Fruit fly (Drosophila melanogaster): Measurements from ENCODE around the gene p53.

p53 gene

dm6 chr3R:23053936-23054335 is at the start of gene p53 (continued):
- TF ChIP-seq Ets65A (GFP tag) (peak; percentile 99), inv (GFP tag; IDR thresholded peaks at IDR 0.05; ENCODE audit: partially characterized antibody) (peak; percentile 67), hbn (GFP tag; IDR thresholded peaks at IDR 0.05; ENCODE audit: partially characterized antibody) (peak; percentile 67), CG14014 (GFP tag; IDR thresholded peaks at IDR 0.05) (peak; percentile 60; the same call in 1 of the 2 replicates), dmrt11E (tag; optimal IDR thresholded peaks at IDR 0.05) (peak; percentile 62), bowl (GFP tag; IDR thresholded peaks at IDR 0.05) (no peak), CG11093 (GFP tag; IDR thresholded peaks at IDR 0.05) (no peak), Jarid2 (GFP tag; optimal IDR thresholded peaks at IDR 0.05) (peak; percentile 60), CG12942 (GFP tag; optimal IDR thresholded peaks at IDR 0.05) (peak; percentile 43), repo (GFP tag; optimal IDR thresholded peaks at IDR 0.05) (peak; percentile 63), Pdp1 (GFP tag; optimal IDR thresholded peaks at IDR 0.05) (peak; percentile 57 to 59), CG8924 (tag; optimal IDR thresholded peaks at IDR 0.05) (no peak), Atf3 (GFP tag; optimal IDR thresholded peaks at IDR 0.05) (peak; percentile 59), PHDP (tag; optimal IDR thresholded peaks at IDR 0.05) (peak; percentile 79), slou (GFP tag; optimal IDR thresholded peaks at IDR 0.05) (peak; percentile 49), CG18476 (GFP tag; optimal IDR thresholded peaks at IDR 0.05) (peak; percentile 8), Ssrp (tag; optimal IDR thresholded peaks at IDR 0.05) (peak; percentile 48), sqz (GFP tag; optimal IDR thresholded peaks at IDR 0.05) (peak; percentile 45), sima (GFP tag; optimal IDR thresholded peaks at IDR 0.05) (peak; percentile 16), maf-S (GFP tag; optimal IDR thresholded peaks at IDR 0.05) (peak; percentile 68), fd64A (GFP tag; optimal IDR thresholded peaks at IDR 0.05) (peak; percentile 63), Med (GFP tag) (peak; percentile 98), CG1832 (GFP tag; optimal IDR thresholded peaks at IDR 0.05) (no peak), lilli (GFP tag; optimal IDR thresholded peaks at IDR 0.05) (peak; percentile 47), BtbVII (GFP tag; optimal IDR thresholded peaks at IDR 0.05) (peak; percentile 79), GATAe (GFP tag; conservative IDR thresholded peaks at IDR 0.05) (no peak), CHES-1-like (GFP tag; optimal IDR thresholded peaks at IDR 0.05) (peak; percentile 68), Antp (GFP tag; optimal IDR thresholded peaks at IDR 0.05) (peak; percentile 13), CG3847 (GFP tag; IDR thresholded peaks at IDR 0.05) (peak; percentile 71), Dip2 (GFP tag; IDR thresholded peaks at IDR 0.05) (no peak), CG43689 (GFP tag; IDR thresholded peaks at IDR 0.05) (no peak; the same call in 1 of the 2 replicates), CG8290 (GFP tag; optimal IDR thresholded peaks at IDR 0.05) (peak; percentile 44), CG8290 (tag; optimal IDR thresholded peaks at IDR 0.05) (peak; percentile 17 to 91), HLHmδ (GFP tag; optimal IDR thresholded peaks at IDR 0.05) (peak; percentile 91), stwl (tag; optimal IDR thresholded peaks at IDR 0.05) (peak; percentile 90), CG6272 (GFP tag; IDR thresholded peaks at IDR 0.05) (peak; percentile 54), klu (GFP tag; IDR thresholded peaks at IDR 0.05) (peak; percentile 42; the same call in 1 of the 2 replicates), abd-A (tag; optimal IDR thresholded peaks at IDR 0.05) (no peak), Bdp1 (GFP tag; optimal IDR thresholded peaks at IDR 0.05) (peak; percentile 41), Adf1 (GFP tag; IDR thresholded peaks at IDR 0.05) (no peak), CG1529 (GFP tag; optimal IDR thresholded peaks at IDR 0.05) (peak; percentile 60), bab2 (GFP tag; optimal IDR thresholded peaks at IDR 0.05) (peak; percentile 41), CG10321 (GFP tag; IDR thresholded peaks at IDR 0.05) (peak; percentile 46; the same call in 1 of the 2 replicates), Bteb2 (GFP tag; optimal IDR thresholded peaks at IDR 0.05) (peak; percentile 36), pita (GFP tag; optimal IDR thresholded peaks at IDR 0.05) (no peak), CG14050 (GFP tag; IDR thresholded peaks at IDR 0.05) (peak; percentile 73), crc (GFP tag; optimal IDR thresholded peaks at IDR 0.05) (peak; percentile 51), NK7.1 (GFP tag; optimal IDR thresholded peaks at IDR 0.05) (peak; percentile 81), ranshi (GFP tag; IDR thresholded peaks at IDR 0.05) (peak; percentile 66), gcm2 (GFP tag; optimal IDR thresholded peaks at IDR 0.05) (peak; percentile 71), pzg (GFP tag; optimal IDR thresholded peaks at IDR 0.05) (peak; percentile 71), CG30403 (GFP tag; optimal IDR thresholded peaks at IDR 0.05) (peak; percentile 57)
